Fruit fly (Drosophila melanogaster): ENCODE results near the gene Saf6.

Gene Saf6

dm6 chr2L:855052-855547 is 39.4 kb upstream of the Saf6 start, which contains the start of gene CG13949 (continued):
- no peak for TF ChIP-seq eyg (GFP tag; optimal IDR thresholded peaks at IDR 0.05)
- TF ChIP-seq insv (GFP tag; optimal IDR thresholded peaks at IDR 0.05), result peak in 1 of 2 experiments; percentile 3
- peak; percentile 69 for TF ChIP-seq row (GFP tag; IDR thresholded peaks at IDR 0.05)
- peak; percentile 79 for TF ChIP-seq gro (GFP tag; optimal IDR thresholded peaks at IDR 0.05)
- no peak for TF ChIP-seq D19A (tag; optimal IDR thresholded peaks at IDR 0.05)
- TF ChIP-seq CG7357 (GFP tag; IDR thresholded peaks at IDR 0.05), result no peak
- peak; percentile 45 for TF ChIP-seq fu2 (GFP tag; optimal IDR thresholded peaks at IDR 0.05)
- no peak for TF ChIP-seq org-1 (GFP tag; optimal IDR thresholded peaks at IDR 0.05)
- peak; percentile 65 for TF ChIP-seq Xbp1 (GFP tag; optimal IDR thresholded peaks at IDR 0.05)
- TF ChIP-seq Hr78 (GFP tag; optimal IDR thresholded peaks at IDR 0.05), result peak in 1 of 2 experiments; percentile 37
- no peak for TF ChIP-seq ftz-f1 (GFP tag; optimal IDR thresholded peaks at IDR 0.05)
- no peak for TF ChIP-seq CG6683 (GFP tag; optimal IDR thresholded peaks at IDR 0.05)
- TF ChIP-seq cad (GFP tag; optimal IDR thresholded peaks at IDR 0.05), result no peak
- peak; percentile 79 for TF ChIP-seq slbo (GFP tag; IDR thresholded peaks at IDR 0.05)
- TF ChIP-seq salm (tag; optimal IDR thresholded peaks at IDR 0.05), result peak; percentile 41
- TF ChIP-seq CG12391 (tag; optimal IDR thresholded peaks at IDR 0.05), result peak; percentile 81
- peak; percentile 51; the same call in 1 of the 2 replicates for TF ChIP-seq CG14667 (GFP tag; IDR thresholded peaks at IDR 0.05)
- peak; percentile 10 for TF ChIP-seq CG18764 (GFP tag; optimal IDR thresholded peaks at IDR 0.05)
- peak; percentile 63 for TF ChIP-seq trem (tag; optimal IDR thresholded peaks at IDR 0.05)
- TF ChIP-seq CG4854 (GFP tag; optimal IDR thresholded peaks at IDR 0.05), result peak; percentile 47
- TF ChIP-seq cg (GFP tag; optimal IDR thresholded peaks at IDR 0.05), result no peak
- peak; percentile 59 for TF ChIP-seq nmo (GFP tag; optimal IDR thresholded peaks at IDR 0.05)
- no peak for TF ChIP-seq CG8281 (tag; optimal IDR thresholded peaks at IDR 0.05)
- peak; percentile 60 for TF ChIP-seq Antp (GFP tag; optimal IDR thresholded peaks at IDR 0.05)
- peak; percentile 79 for TF ChIP-seq CG14014 (GFP tag; IDR thresholded peaks at IDR 0.05)
- TF ChIP-seq tio (GFP tag; optimal IDR thresholded peaks at IDR 0.05), result no peak
- TF ChIP-seq Vsx1 (GFP tag; optimal IDR thresholded peaks at IDR 0.05), result no peak
- TF ChIP-seq wek (GFP tag; optimal IDR thresholded peaks at IDR 0.05), result no peak
- peak; percentile 77 for TF ChIP-seq CG34422 (GFP tag; IDR thresholded peaks at IDR 0.05)
- TF ChIP-seq Lim3 (GFP tag; IDR thresholded peaks at IDR 0.05), result no peak
- peak; percentile 45; the same call in 1 of the 2 replicates for TF ChIP-seq Drgx (GFP tag; IDR thresholded peaks at IDR 0.05)
- TF ChIP-seq CG13424 (tag; optimal IDR thresholded peaks at IDR 0.05), result peak; percentile 68
- peak; percentile 63 for TF ChIP-seq CG11085 (GFP tag; IDR thresholded peaks at IDR 0.05)
- TF ChIP-seq CoRest (tag; optimal IDR thresholded peaks at IDR 0.05), result peak; percentile 84
- TF ChIP-seq CG7271 (tag; optimal IDR thresholded peaks at IDR 0.05), result no peak
- peak; percentile 15 for TF ChIP-seq CG15696 (tag; optimal IDR thresholded peaks at IDR 0.05)
- peak; percentile 51 for TF ChIP-seq Hr3 (GFP tag; optimal IDR thresholded peaks at IDR 0.05)
- peak; percentile 56; the same call in 1 of the 2 replicates for TF ChIP-seq chm (GFP tag; IDR thresholded peaks at IDR 0.05)
- peak; percentile 53 for TF ChIP-seq CG10979 (tag; optimal IDR thresholded peaks at IDR 0.05)
- peak; percentile 31 for TF ChIP-seq CG12071 (GFP tag; optimal IDR thresholded peaks at IDR 0.05)
- TF ChIP-seq Mes4 (GFP tag; optimal IDR thresholded peaks at IDR 0.05), result peak; percentile 21
- peak; percentile 70 for TF ChIP-seq CG15514 (GFP tag; optimal IDR thresholded peaks at IDR 0.05)
- TF ChIP-seq Side (GFP tag; optimal IDR thresholded peaks at IDR 0.05), result peak; percentile 41
- TF ChIP-seq Doc3 (GFP tag; IDR thresholded peaks at IDR 0.05; ENCODE audit: partially characterized antibody), result no peak
- TF ChIP-seq C15 (GFP tag; IDR thresholded peaks at IDR 0.05), result no peak
- TF ChIP-seq hbn (GFP tag; IDR thresholded peaks at IDR 0.05; ENCODE audit: partially characterized antibody), result peak; percentile 49; the same call in 1 of the 2 replicates
- TF ChIP-seq run (tag; optimal IDR thresholded peaks at IDR 0.05), result peak; percentile 38
- no peak for TF ChIP-seq jigr1 (GFP tag; IDR thresholded peaks at IDR 0.05)
- TF ChIP-seq zen2 (GFP tag; IDR thresholded peaks at IDR 0.05; ENCODE audit: partially characterized antibody), result no peak
- TF ChIP-seq oc (tag; optimal IDR thresholded peaks at IDR 0.05), result peak; percentile 60
